Worm (Caenorhabditis elegans) whole organism, L2 larva: ENCODE measurements around the gene F33G12.6.

Experiments used
- Y55F3AM.14 ChIP-seq: fragments of 200-800 bp; sonication (Bioruptor generic); optimal IDR thresholded peaks from 2 replicates; lab custom pipeline; 2018; ENCODE audit warnings: mild to moderate bottlenecking, missing genetic modification characterization, missing compliant biosample characterization
- crh-2 ChIP-seq: sonication (generic microtip); optimal IDR thresholded peaks from 2 replicates; lab custom pipeline; 2017; ENCODE audit warnings: missing biosample characterization, missing genetic modification characterization
- fos-1 ChIP-seq: fragments of 150-350 bp; optimal IDR thresholded peaks from 2 replicates; lab custom pipeline; 2014; ENCODE audit warnings: missing biosample characterization, missing genetic modification characterization
- mdl-1 ChIP-seq, 2 experiments: fragments of 150-350 bp in 1 of 2; sonication (generic microtip) in 1 of 2; optimal IDR thresholded peaks; 2 replicates each; lab custom pipeline; 2017; ENCODE audit warnings: missing biosample characterization in 2 of 2, missing genetic modification characterization in 2 of 2
- nhr-10 ChIP-seq: sonication (generic microtip); optimal IDR thresholded peaks from 2 replicates; lab custom pipeline; 2017; ENCODE audit warnings: missing biosample characterization, missing genetic modification characterization
- nhr-11 ChIP-seq: fragments of 150-350 bp; optimal IDR thresholded peaks from 2 replicates; lab custom pipeline; 2014; ENCODE audit warnings: missing biosample characterization, missing genetic modification characterization
- nhr-237 ChIP-seq: fragments of 150-350 bp; optimal IDR thresholded peaks from 2 replicates; lab custom pipeline; 2014; ENCODE audit warnings: missing biosample characterization, missing genetic modification characterization
- snpc-4 ChIP-seq: fragments of 150-350 bp; optimal IDR thresholded peaks from 2 replicates; lab custom pipeline; 2014; ENCODE audit warnings: missing biosample characterization, missing genetic modification characterization
- zag-1 ChIP-seq: fragments of 150-350 bp; optimal IDR thresholded peaks from 2 replicates; lab custom pipeline; 2014; ENCODE audit warnings: missing biosample characterization, missing genetic modification characterization

ce11 chrII:5021518-5021917 lies 28.2 kb upstream of the F33G12.6 start:
- TF ChIP-seq nhr-237 (no peak), Y55F3AM.14 (GFP tag; lab: Kevin White, UChicago) (no peak), nhr-10 (tag; lab: Kevin White, UChicago) (no peak), mdl-1 (tag; optimal IDR thresholded peaks at IDR 0.05; lab: Kevin White, UChicago) (no peak), snpc-4 (tag; lab: Kevin White, UChicago) (no peak), zag-1 (tag; lab: Kevin White, UChicago) (no peak), nhr-11 (no peak), crh-2 (tag; lab: Kevin White, UChicago) (no peak), fos-1 (tag; lab: Kevin White, UChicago) (no peak)
